Fruit fly (Drosophila melanogaster): ENCODE measurements around the gene Polr1E.

DNA sequence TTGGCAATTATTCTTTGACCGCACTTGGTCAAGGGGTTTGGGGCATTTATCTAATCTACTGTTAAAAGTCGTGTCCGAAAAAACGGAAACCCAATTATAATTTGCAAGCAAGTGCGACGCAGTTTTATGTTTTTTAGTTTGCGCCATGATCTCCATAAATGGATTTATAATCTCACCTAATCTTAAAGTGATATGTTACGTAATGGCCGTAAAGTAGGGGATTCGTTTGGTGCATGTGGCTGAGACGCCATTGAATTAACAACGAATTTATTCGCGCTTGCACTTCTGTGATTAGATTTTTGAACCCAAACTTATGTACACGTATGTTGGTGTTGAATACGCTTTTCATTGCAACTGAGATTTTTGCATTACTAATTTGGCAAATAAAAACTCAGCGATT, 24.8 kb downstream of the Polr1E start:
- no peak for TF ChIP-seq fd96Cb (tag; optimal IDR thresholded peaks at IDR 0.05)
- no peak for TF ChIP-seq luna (GFP tag; optimal IDR thresholded peaks at IDR 0.05)
- no peak for TF ChIP-seq CG30020 (tag; optimal IDR thresholded peaks at IDR 0.05)
